Worm (Caenorhabditis elegans) whole organism, L4 larva: ENCODE results near the gene nhr-14.
A peak's percentile ranks its signal among the peaks of the same experiment; 100 is the strongest.

Experiments used
- F37D6.2 ChIP-seq: sonication (generic microtip); optimal IDR thresholded peaks from 2 replicates; lab custom pipeline; 2016; ENCODE audit warnings: mild to moderate bottlenecking, missing genetic modification characterization, missing compliant biosample characterization
- Y48G9A.11 ChIP-seq: fragments of 200-800 bp; sonication (Bioruptor generic); IDR thresholded peaks from 2 replicates; pipeline ENCODE4 v1.3.6; 2022; ENCODE audit warnings: missing genetic modification reagents, missing genetic modification characterization, missing compliant biosample characterization
- aha-1 ChIP-seq: fragments of 150-350 bp; peaks from one replicate; lab custom pipeline; 2014; ENCODE audit warnings: missing biosample characterization, missing genetic modification characterization
- ceh-20 ChIP-seq: fragments of 200-800 bp; sonication (Bioruptor generic); IDR thresholded peaks from 2 replicates; pipeline ENCODE4 v1.3.6; 2022; ENCODE audit warnings: missing genetic modification reagents, missing genetic modification characterization, missing compliant biosample characterization
- ceh-32 ChIP-seq: sonication (generic microtip); optimal IDR thresholded peaks from 2 replicates; lab custom pipeline; 2016; ENCODE audit warnings: mild to moderate bottlenecking, missing genetic modification characterization, missing compliant biosample characterization; ENCODE audit not compliant: poor library complexity
- cey-2 ChIP-seq: sonication (generic microtip); optimal IDR thresholded peaks from 3 replicates; lab custom pipeline; 2017; ENCODE audit warnings: missing genetic modification characterization, mild to moderate bottlenecking, missing compliant biosample characterization, antibody characterized with exemption, borderline replicate concordance; ENCODE audit not compliant: insufficient read depth
- daf-16 ChIP-seq, 3 experiments: sonication (generic microtip); optimal IDR thresholded peaks; 2 replicates each; lab custom pipeline; 2016 to 2017; ENCODE audit warnings: missing genetic modification characterization in 3 of 3, missing genetic modification reagents in 3 of 3, mild to moderate bottlenecking in 2 of 3, missing compliant biosample characterization in 2 of 3, missing biosample characterization in 1 of 3, moderate library complexity in 1 of 3
- dmd-6 ChIP-seq: fragments of 200-800 bp; sonication (Bioruptor generic); IDR thresholded peaks from 2 replicates; pipeline ENCODE4 v1.3.6; 2022; ENCODE audit warnings: missing genetic modification reagents, missing genetic modification characterization, missing compliant biosample characterization
- dpl-1 ChIP-seq: fragments of 150-350 bp; optimal IDR thresholded peaks from 2 replicates; lab custom pipeline; 2014; ENCODE audit warnings: missing biosample characterization, missing genetic modification reagents, missing genetic modification characterization
- duxl-1 ChIP-seq: sonication (generic microtip); optimal IDR thresholded peaks from 2 replicates; lab custom pipeline; 2016; ENCODE audit warnings: mild to moderate bottlenecking, missing genetic modification characterization, moderate library complexity, missing compliant biosample characterization; ENCODE audit not compliant: poor library complexity
- dve-1 ChIP-seq: sonication (generic microtip); optimal IDR thresholded peaks from 2 replicates; lab custom pipeline; 2017; ENCODE audit warnings: antibody characterized with exemption, mild to moderate bottlenecking, missing genetic modification characterization, missing compliant biosample characterization; ENCODE audit not compliant: insufficient read depth
- egl-27 ChIP-seq: sonication (generic microtip); optimal IDR thresholded peaks from 3 replicates; lab custom pipeline; 2017; ENCODE audit warnings: missing biosample characterization, missing genetic modification reagents, missing genetic modification characterization
- egl-43 ChIP-seq: fragments of 200-800 bp; sonication (Bioruptor generic); IDR thresholded peaks from 2 replicates; pipeline ENCODE4 v1.3.6; 2022; ENCODE audit warnings: missing genetic modification reagents, missing genetic modification characterization, missing compliant biosample characterization
- fos-1 ChIP-seq: fragments of 150-350 bp; optimal IDR thresholded peaks from 2 replicates; lab custom pipeline; 2014; ENCODE audit warnings: missing biosample characterization, missing genetic modification characterization
- hif-1 ChIP-seq, 2 experiments: sonication (generic microtip); optimal IDR thresholded peaks; 2 replicates each; lab custom pipeline; 2016 to 2017; ENCODE audit warnings: missing compliant biosample characterization in 2 of 2, missing genetic modification characterization in 2 of 2, missing genetic modification reagents in 2 of 2, missing genotype in 2 of 2, mild to moderate bottlenecking in 1 of 2
- hlh-11 ChIP-seq: fragments of 200-800 bp; sonication (Bioruptor generic); optimal IDR thresholded peaks from 2 replicates; lab custom pipeline; 2018; ENCODE audit warnings: mild to moderate bottlenecking, missing genetic modification characterization, missing compliant biosample characterization
- hlh-30 ChIP-seq: sonication (generic microtip); optimal IDR thresholded peaks from 2 replicates; lab custom pipeline; 2017; ENCODE audit warnings: antibody characterized with exemption, mild to moderate bottlenecking, missing genetic modification characterization, missing compliant biosample characterization; ENCODE audit not compliant: insufficient read depth
- hmg-1.1 ChIP-seq: fragments of 200-800 bp; sonication (Bioruptor generic); IDR thresholded peaks from 2 replicates; pipeline ENCODE4 v1.3.6; 2022; ENCODE audit warnings: missing genetic modification reagents, missing genetic modification characterization, missing compliant biosample characterization
- jun-1 ChIP-seq: fragments of 150-350 bp; optimal IDR thresholded peaks from 2 replicates; lab custom pipeline; 2014; ENCODE audit warnings: missing biosample characterization, missing genetic modification reagents, missing genetic modification characterization
- lin-1 ChIP-seq: fragments of 200-800 bp; sonication (Bioruptor generic); IDR thresholded peaks from 2 replicates; pipeline ENCODE4 v1.3.6; 2022; ENCODE audit warnings: missing genetic modification reagents, missing genetic modification characterization, missing compliant biosample characterization
- lin-13 ChIP-seq: fragments of 150-350 bp; optimal IDR thresholded peaks from 2 replicates; lab custom pipeline; 2014; ENCODE audit warnings: missing biosample characterization, missing genetic modification reagents, missing genetic modification characterization
- lsy-2 ChIP-seq, 2 experiments: fragments of 150-350 bp in 1 of 2; sonication (generic microtip) in 1 of 2; optimal IDR thresholded peaks; 2 replicates each; lab custom pipeline; 2014 to 2017; ENCODE audit warnings: missing biosample characterization in 2 of 2, missing genetic modification characterization in 2 of 2
- madf-5 ChIP-seq, 2 experiments: fragments of 200-800 bp; sonication (Bioruptor generic); IDR thresholded peaks; 2 replicates each; pipeline ENCODE4 v1.3.6; 2022; ENCODE audit warnings: missing compliant biosample characterization in 2 of 2, missing genetic modification characterization in 2 of 2
- mdl-1 ChIP-seq, 2 experiments: fragments of 150-350 bp in 1 of 2; sonication (generic microtip) in 1 of 2; optimal IDR thresholded peaks; 2 replicates each; lab custom pipeline; 2014 to 2017; ENCODE audit warnings: missing biosample characterization in 2 of 2, missing genetic modification characterization in 2 of 2
- mdt-29 ChIP-seq: fragments of 200-800 bp; sonication (Bioruptor generic); IDR thresholded peaks from 2 replicates; pipeline ENCODE4 v1.3.6; 2022; ENCODE audit warnings: missing genetic modification reagents, missing genetic modification characterization, missing compliant biosample characterization
- mep-1 ChIP-seq: fragments of 150-350 bp; sonication (generic microtip); optimal IDR thresholded peaks from 3 replicates; lab custom pipeline; 2014; ENCODE audit warnings: missing biosample characterization, missing genetic modification characterization
- mes-2 ChIP-seq: sonication (generic microtip); optimal IDR thresholded peaks from 2 replicates; lab custom pipeline; 2016; ENCODE audit warnings: missing genotype, mild to moderate bottlenecking, missing genetic modification characterization, missing compliant biosample characterization; ENCODE audit not compliant: poor library complexity, severe bottlenecking
- mxl-3 ChIP-seq: fragments of 200-800 bp; sonication (Bioruptor generic); optimal IDR thresholded peaks from 2 replicates; lab custom pipeline; 2018; ENCODE audit warnings: mild to moderate bottlenecking, missing genetic modification characterization, missing compliant biosample characterization
- nhr-10 ChIP-seq: fragments of 150-350 bp; optimal IDR thresholded peaks from 2 replicates; lab custom pipeline; 2014; ENCODE audit warnings: missing biosample characterization, missing genetic modification characterization
- nhr-11 ChIP-seq: fragments of 150-350 bp; optimal IDR thresholded peaks from 2 replicates; lab custom pipeline; 2014; ENCODE audit warnings: missing biosample characterization, missing genetic modification characterization
- nhr-25 ChIP-seq: sonication (generic microtip); optimal IDR thresholded peaks from 2 replicates; lab custom pipeline; 2017; ENCODE audit warnings: missing genetic modification characterization, mild to moderate bottlenecking, missing compliant biosample characterization, antibody characterized with exemption, moderate library complexity, borderline replicate concordance; ENCODE audit not compliant: insufficient read depth
- nhr-28 ChIP-seq: fragments of 150-350 bp; optimal IDR thresholded peaks from 2 replicates; lab custom pipeline; 2014; ENCODE audit warnings: missing biosample characterization, missing genetic modification characterization
- nhr-42 ChIP-seq: fragments of 200-800 bp; sonication (Bioruptor generic); IDR thresholded peaks from 2 replicates; pipeline ENCODE4 v1.3.6; 2022; ENCODE audit warnings: missing genetic modification characterization, missing compliant biosample characterization
- nhr-48 ChIP-seq: sonication (generic microtip); optimal IDR thresholded peaks from 2 replicates; lab custom pipeline; 2016; ENCODE audit warnings: mild to moderate bottlenecking, missing genetic modification characterization, missing compliant biosample characterization
- nhr-6 ChIP-seq: fragments of 150-350 bp; optimal IDR thresholded peaks from 2 replicates; lab custom pipeline; 2014; ENCODE audit warnings: missing biosample characterization, missing genetic modification characterization
- nhr-77 ChIP-seq: fragments of 150-350 bp; optimal IDR thresholded peaks from 2 replicates; lab custom pipeline; 2014; ENCODE audit warnings: missing biosample characterization, missing genetic modification characterization
- pqm-1 ChIP-seq: sonication (generic microtip); optimal IDR thresholded peaks from 2 replicates; lab custom pipeline; 2017; ENCODE audit warnings: missing biosample characterization, missing genetic modification characterization
- rbr-2 ChIP-seq: sonication (generic microtip); optimal IDR thresholded peaks from 2 replicates; lab custom pipeline; 2016; ENCODE audit warnings: missing genotype, missing genetic modification characterization, missing compliant biosample characterization
- saeg-2 ChIP-seq: fragments of 200-800 bp; sonication (Bioruptor generic); IDR thresholded peaks from 2 replicates; pipeline ENCODE4 v1.3.6; 2022; ENCODE audit warnings: missing genetic modification reagents, missing genetic modification characterization, missing compliant biosample characterization
- set-16 ChIP-seq: fragments of 200-800 bp; sonication (Bioruptor generic); IDR thresholded peaks from 2 replicates; pipeline ENCODE4 v1.3.6; 2022; ENCODE audit warnings: missing genetic modification reagents, missing genetic modification characterization, missing compliant biosample characterization
- tra-1 ChIP-seq: fragments of 200-800 bp; sonication (Bioruptor generic); IDR thresholded peaks from 2 replicates; pipeline ENCODE4 v1.3.6; 2022; ENCODE audit warnings: missing genetic modification reagents, missing genetic modification characterization, missing compliant biosample characterization
- unc-62 ChIP-seq, 3 experiments: fragments of 150-350 bp in 1 of 3; sonication (generic microtip); optimal IDR thresholded peaks in 2 of 3; peaks in 1 of 3; 1 replicate in 1 of 3; 2 replicates in 2 of 3; lab custom pipeline; 2014 to 2017; ENCODE audit warnings: missing biosample characterization in 3 of 3, missing genetic modification characterization in 3 of 3, missing genetic modification reagents in 3 of 3, missing genotype in 1 of 3
- zag-1 ChIP-seq: fragments of 150-350 bp; optimal IDR thresholded peaks from 2 replicates; lab custom pipeline; 2014; ENCODE audit warnings: missing biosample characterization, missing genetic modification characterization

nhr-14 gene

ce11 chrX:8479050-8479449 is 3.1 kb upstream of the nhr-14 start:
- TF ChIP-seq hmg-1.1 (GFP tag; lab: Robert Waterston, UW) (0 out of 2 replicates have a peak, but pooled peaks have one; percentile 29), rbr-2 (peak; percentile 12), unc-62 (GFP tag; optimal IDR thresholded peaks at IDR 0.05 in 1 of 2; lab: Kevin White, UChicago) (peak in 1 of 2 experiments; percentile 49), unc-62 (tag; optimal IDR thresholded peaks at IDR 0.05; lab: Kevin White, UChicago) (no peak), F37D6.2 (tag; lab: Kevin White, UChicago) (peak; percentile 4), hlh-11 (peak; percentile 18), hif-1 (tag; optimal IDR thresholded peaks at IDR 0.05; lab: Kevin White, UChicago) (peak in 1 of 2 experiments; percentile 53), saeg-2 (GFP tag; lab: Robert Waterston, UW) (no peak), jun-1 (tag; lab: Kevin White, UChicago) (no peak)

ce11 chrX:8477048-8477806 is 1.2 kb upstream of the nhr-14 start:
- TF ChIP-seq unc-62 (GFP tag; optimal IDR thresholded peaks at IDR 0.05 in 1 of 2; lab: Kevin White, UChicago), result peak in 1 of 2 experiments; percentile 100
- TF ChIP-seq unc-62 (tag; optimal IDR thresholded peaks at IDR 0.05; lab: Kevin White, UChicago), result no peak
- TF ChIP-seq ceh-32 (tag; lab: Kevin White, UChicago), result no peak
- TF ChIP-seq fos-1, result no peak
- peak; percentile 39; the same call in 1 of the 2 replicates for TF ChIP-seq ceh-20 (GFP tag; lab: Robert Waterston, UW)
- TF ChIP-seq mes-2 (tag; lab: Kevin White, UChicago), result peak; percentile 10
- TF ChIP-seq egl-27, result no peak
- TF ChIP-seq dmd-6 (GFP tag; lab: Robert Waterston, UW), result peak; percentile 13
- TF ChIP-seq tra-1 (GFP tag; lab: Robert Waterston, UW), result peak; percentile 74
- TF ChIP-seq duxl-1, result peak; percentile 8
- no peak for TF ChIP-seq lin-13 (GFP tag; lab: Kevin White, UChicago)
- peak; percentile 24 for TF ChIP-seq nhr-77 (tag; lab: Kevin White, UChicago)
- TF ChIP-seq pqm-1 (tag; lab: Kevin White, UChicago), result peak; percentile 49
- TF ChIP-seq rbr-2, result peak; percentile 37
- TF ChIP-seq nhr-25, result peak; percentile 86
- TF ChIP-seq nhr-28 (tag; lab: Kevin White, UChicago), result peak; percentile 80
- peak; percentile 98 for TF ChIP-seq nhr-48 (tag; lab: Kevin White, UChicago)
- TF ChIP-seq hlh-30, result peak; percentile 83
- TF ChIP-seq mep-1 (tag; lab: Kevin White, UChicago), result peak; percentile 86
- TF ChIP-seq daf-16 (GFP tag; optimal IDR thresholded peaks at IDR 0.05; lab: Kevin White, UChicago), result no peak
- TF ChIP-seq daf-16 (tag; optimal IDR thresholded peaks at IDR 0.05; lab: Kevin White, UChicago), result no peak
- TF ChIP-seq jun-1 (tag; lab: Kevin White, UChicago), result peak; percentile 26
- TF ChIP-seq set-16 (GFP tag; lab: Robert Waterston, UW), result peak; percentile 15; the same call in 1 of the 2 replicates
- TF ChIP-seq cey-2 (tag; lab: Kevin White, UChicago), result no peak
- TF ChIP-seq nhr-10 (tag; lab: Kevin White, UChicago), result peak; percentile 85
- TF ChIP-seq mdt-29 (GFP tag; lab: Robert Waterston, UW), result 0 out of 2 replicates have a peak, but pooled peaks have one; percentile 38
- no peak for TF ChIP-seq egl-43 (GFP tag; lab: Robert Waterston, UW)
- peak; percentile 91 to 94 for TF ChIP-seq mdl-1 (tag; optimal IDR thresholded peaks at IDR 0.05; lab: Kevin White, UChicago)
- TF ChIP-seq nhr-6 (tag; lab: Kevin White, UChicago), result peak; percentile 27
- TF ChIP-seq nhr-42 (GFP tag; lab: Robert Waterston, UW), result peak; percentile 36; the same call in 1 of the 2 replicates
- peak; percentile 22 for TF ChIP-seq dpl-1 (GFP tag; lab: Kevin White, UChicago)
- peak; percentile 95 for TF ChIP-seq hlh-11
- TF ChIP-seq dve-1, result peak; percentile 33
- peak; percentile 98 for TF ChIP-seq aha-1 (tag; lab: Kevin White, UChicago)
- TF ChIP-seq lin-1, result no peak
- peak; percentile 93 for TF ChIP-seq mxl-3
- TF ChIP-seq hif-1 (tag; optimal IDR thresholded peaks at IDR 0.05; lab: Kevin White, UChicago), result peak in 1 of 2 experiments; percentile 63
- TF ChIP-seq madf-5 (GFP tag; IDR thresholded peaks at IDR 0.05; lab: Robert Waterston, UW), result peak in 1 of 2 experiments; percentile 65; a peak in 1 of 4 replicates
- TF ChIP-seq zag-1 (tag; lab: Kevin White, UChicago), result peak; percentile 16
- TF ChIP-seq nhr-11, result peak; percentile 22
- no peak for TF ChIP-seq Y48G9A.11 (GFP tag; lab: Robert Waterston, UW)
- TF ChIP-seq lsy-2 (tag; optimal IDR thresholded peaks at IDR 0.05; lab: Kevin White, UChicago), result peak; percentile 58 to 75
